Fruit fly (Drosophila melanogaster) ovary, adult (tissue): ENCODE results near the gene ChLD3.

Experiments
- CG17801 ChIP-seq: fragments of 200-800 bp; optimal IDR thresholded peaks from 2 replicates; lab custom pipeline; 2019; ENCODE audit warnings: missing biosample characterization, mild to moderate bottlenecking, missing genetic modification characterization, moderate library complexity; ENCODE audit not compliant: partially characterized antibody

The ChLD3 gene

DNA sequence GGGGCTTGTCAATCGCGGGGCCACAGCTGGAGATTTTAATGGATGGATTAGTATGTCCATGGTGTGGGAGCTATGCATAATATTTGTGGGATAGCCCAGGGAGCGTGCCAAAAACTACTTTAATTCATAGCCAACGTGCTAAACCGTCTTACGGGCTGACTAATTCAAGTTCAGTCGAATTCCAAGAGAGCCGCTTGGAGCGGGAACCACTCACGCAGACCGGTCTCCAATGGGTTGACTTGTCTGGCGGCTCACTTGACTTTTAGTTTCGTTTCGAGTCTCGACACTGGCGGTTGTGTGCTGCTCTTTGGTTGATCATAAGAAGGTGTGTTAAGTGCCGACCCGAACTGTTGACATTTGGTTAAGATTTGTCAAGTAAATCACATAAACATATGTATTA, 15.4 kb downstream of the ChLD3 start, which contains the start of gene yellow-b:
Gene yellow-b, plus strand, starts transcription at position 263 of the 400 bp plus-strand sequence.
- no peak for TF ChIP-seq CG17801 (GFP tag; lab: Kevin White, UChicago)

DNA sequence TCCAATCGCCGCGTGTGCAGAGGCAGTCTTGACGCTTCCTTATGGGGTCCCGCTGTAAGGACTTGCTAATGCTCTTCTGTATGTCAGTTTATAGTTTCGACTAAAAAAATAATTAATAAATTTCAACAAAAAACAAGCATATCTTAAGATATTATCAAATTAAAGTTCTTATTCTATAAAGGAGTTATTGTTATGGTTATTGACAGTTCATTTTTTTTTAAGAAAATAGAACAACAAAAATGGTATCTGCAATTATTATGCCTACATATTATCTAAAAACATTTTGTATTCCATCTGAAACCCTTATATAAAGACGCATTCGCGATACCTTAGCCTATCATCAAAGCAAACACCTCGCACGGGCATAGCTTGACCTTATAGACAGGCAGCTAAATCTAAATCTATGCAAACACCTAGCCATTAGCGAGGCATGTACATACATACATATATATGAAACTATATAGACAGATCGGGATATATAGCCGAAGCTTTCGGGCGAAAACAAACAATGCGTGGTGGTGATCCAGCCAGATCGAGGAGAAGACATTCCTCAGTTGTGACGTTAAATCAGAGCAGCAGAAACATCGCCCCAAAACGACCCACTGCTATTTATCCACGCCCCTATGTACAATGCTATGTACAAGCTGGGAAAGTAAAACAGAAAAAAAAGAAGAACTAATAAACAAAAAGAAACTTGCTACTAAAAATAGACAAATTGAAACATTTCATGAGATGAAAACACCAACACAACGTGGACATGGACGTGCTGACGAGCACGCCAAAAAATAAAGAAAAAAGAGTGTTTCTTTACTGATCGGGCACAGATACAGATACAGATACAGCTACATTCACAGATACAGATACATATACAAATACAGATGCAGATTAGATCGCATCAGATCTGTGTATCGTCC, 22.1 kb downstream of the ChLD3 start, which contains the start of gene ppk17:
Gene ppk17, minus strand, starts transcription at position 51 of the 914 bp plus-strand sequence.
- no peak for TF ChIP-seq CG17801 (GFP tag; lab: Kevin White, UChicago)

DNA sequence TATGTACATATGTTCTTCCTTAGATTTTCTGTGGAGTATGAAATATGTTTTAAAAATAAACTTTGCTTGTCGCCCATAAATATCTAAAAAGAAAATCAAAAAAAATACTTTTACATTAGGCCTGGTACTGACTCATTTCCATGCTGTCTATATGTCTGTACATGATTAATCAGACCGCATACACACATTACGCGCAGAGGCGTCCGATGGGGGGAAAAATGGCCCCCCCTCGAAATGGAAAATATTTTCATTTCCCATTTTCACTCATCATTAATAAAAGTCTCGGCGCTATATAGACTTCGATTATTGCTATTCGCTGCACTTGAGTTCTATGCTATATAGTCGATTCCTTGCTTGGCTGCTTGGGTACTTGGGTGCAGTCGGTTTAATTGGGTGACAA, 23.2 kb downstream of the ChLD3 start:
- no peak for TF ChIP-seq CG17801 (GFP tag; lab: Kevin White, UChicago)

DNA sequence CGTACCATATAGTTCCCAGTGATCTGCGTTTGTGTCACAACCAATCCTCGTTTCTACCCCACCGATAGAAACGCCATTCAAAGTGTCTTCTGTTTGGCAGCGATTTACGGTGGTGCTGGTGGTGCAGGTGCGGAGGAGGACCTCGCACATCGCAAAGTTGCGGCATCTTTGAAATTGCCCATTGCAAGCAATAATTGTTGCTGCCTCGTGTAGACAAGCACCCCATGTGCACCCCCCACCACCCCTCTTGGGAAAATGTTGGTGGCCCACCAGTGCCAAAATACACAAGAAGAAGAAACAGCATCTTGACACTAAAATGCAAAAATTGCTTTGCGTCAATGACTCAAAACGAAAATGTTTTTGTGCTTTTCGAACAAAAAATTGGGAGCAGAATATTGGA, 25.8 kb downstream of the ChLD3 start:
- no peak for TF ChIP-seq CG17801 (GFP tag; lab: Kevin White, UChicago)

DNA sequence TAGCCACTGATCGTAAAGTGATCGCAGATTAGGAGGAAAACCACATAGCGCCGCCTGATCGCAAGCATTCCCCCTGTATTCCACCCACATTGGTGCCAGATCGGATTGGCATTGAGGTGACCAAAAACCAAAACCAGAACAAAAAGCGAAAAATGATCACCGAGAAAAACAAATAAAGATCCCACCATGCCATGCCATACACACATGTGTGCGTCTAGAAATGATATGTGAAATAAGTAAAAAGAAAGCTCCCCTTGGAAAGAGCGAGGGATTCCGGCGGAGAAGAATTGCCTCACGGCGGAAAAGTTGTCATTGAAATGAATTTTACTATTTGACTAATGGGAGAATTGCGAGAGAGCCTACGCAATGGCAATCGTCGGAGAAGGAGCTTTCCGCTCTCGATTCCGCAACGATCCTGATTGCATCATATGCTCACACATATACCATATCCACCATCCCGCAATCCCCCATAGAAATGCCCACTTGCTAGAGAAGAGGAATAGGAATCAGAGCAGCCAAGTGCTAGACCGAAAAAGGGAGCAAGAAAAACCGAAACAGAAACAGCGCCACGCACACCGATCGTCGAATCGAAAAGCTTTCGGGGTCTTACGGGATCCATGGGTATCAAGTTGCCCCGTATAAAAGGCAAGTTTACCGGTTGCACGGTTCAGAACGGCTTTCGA, 27.6 kb downstream of the ChLD3 start, which contains the start of gene Mhc:
Gene Mhc, plus strand, starts transcription at position 497 of the 683 bp plus-strand sequence.
- no peak for TF ChIP-seq CG17801 (GFP tag; lab: Kevin White, UChicago)

DNA sequence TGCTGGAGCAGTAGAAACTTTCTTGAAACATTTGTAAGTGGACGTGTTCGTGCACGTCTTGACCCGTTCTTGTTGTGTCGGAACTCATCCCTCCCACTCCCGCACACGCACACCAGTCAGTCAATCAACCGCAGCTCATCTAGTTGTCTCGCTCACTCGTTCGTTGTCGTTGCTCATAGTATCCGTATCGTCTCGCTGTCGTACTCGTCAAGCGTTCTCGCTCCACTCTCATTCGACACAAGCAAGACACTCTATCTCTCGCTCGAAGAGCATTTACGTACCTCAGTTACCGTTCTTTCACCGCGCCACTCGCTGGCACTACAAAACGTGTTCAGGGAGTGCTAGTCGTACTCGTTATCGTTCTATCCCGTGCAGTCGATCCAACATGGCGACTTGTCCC, 48.9 kb downstream of the ChLD3 start:
- TF ChIP-seq CG17801 (GFP tag; lab: Kevin White, UChicago), result no peak

DNA sequence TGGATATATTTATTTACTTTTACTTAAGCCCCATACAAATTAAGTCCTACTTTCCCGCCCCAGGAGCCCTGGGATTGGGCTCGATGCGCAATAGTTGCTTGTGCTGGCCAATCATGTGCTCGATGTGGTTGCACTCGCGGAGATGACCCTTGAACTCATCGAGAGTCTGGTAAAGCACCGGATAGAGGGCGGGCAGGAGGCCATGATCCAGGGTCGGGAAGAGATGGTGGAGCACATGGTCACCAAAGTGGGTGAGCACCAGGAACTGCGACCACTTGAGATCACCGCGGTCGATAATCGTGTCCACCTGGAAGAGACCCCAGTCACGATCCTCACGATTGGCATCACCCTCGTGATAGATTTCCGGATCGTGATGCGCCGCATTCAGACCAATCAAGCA, 50.2 kb downstream of the ChLD3 start:
- no peak for TF ChIP-seq CG17801 (GFP tag; lab: Kevin White, UChicago)

DNA sequence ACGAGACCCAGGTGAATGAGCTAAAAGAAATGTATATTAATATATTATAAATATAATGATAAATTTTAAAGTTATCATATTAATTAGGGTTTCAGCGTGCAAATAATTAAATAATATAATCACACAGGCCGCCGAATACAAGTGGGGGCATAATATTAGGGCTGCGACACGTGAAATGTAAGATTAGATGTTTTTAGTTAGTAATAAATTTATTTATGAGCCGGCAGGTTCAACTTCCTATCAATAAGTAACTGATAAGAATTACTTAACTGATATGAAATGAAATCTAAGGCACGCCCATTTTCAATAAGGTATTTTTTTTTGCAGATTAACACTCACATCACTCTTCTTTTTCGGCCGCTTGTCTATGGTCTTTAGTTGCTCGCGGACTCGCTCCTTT, 51.2 kb downstream of the ChLD3 start:
- TF ChIP-seq CG17801 (GFP tag; lab: Kevin White, UChicago), result no peak

DNA sequence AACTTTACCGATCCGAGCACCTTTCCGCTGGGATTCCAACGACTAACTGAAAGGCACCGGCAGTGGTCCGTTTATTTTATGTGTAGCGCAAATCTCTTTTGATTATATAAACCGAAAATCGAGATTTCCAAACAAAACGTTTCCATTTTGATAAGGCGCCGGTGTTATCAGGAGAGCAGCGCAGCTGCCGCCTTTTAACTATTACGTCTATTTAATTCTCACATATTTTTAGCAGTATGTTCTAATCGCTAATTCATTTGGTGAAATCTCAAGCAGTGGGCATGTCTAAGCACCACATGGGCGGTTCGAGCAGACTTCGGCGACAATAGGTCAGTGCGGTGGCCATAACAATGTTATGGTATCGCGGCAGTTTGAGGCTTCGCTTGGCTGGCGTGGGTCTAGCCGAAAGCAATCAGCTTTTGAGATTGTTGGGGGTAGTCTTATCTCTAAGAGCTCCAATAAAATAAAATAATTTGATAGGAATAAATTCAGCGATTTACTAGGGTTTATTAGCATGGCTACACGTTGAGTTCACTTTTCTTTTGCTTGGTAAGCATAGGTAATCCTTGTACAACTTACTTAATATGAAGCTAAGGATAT, 52.1 kb downstream of the ChLD3 start, which contains the start of gene Cyt-b5-r:
Gene Cyt-b5-r, minus strand, starts transcription at position 51 of the 600 bp plus-strand sequence.
- TF ChIP-seq CG17801 (GFP tag; lab: Kevin White, UChicago), result no peak

DNA sequence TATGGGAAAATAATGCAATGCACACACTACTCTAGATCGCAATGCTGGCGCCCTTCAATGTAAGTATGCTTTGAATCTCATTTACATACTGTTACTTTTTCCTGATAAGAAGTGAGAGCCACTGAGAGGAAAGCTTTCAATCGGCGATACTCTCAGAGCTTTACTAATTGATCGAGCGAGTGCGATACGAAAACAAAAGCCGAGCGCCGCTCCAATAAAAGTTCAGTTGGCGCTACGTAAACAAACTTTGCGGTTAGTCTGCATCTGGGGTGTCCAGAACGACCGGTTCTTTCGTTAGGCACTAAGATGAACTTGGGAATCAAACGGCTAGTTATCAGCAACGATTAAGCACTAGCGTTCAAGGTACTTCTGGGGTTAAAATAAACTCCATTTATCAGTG, 52.7 kb downstream of the ChLD3 start, which contains the start of gene CG17928:
Gene CG17928, plus strand, starts transcription at position 224 of the 400 bp plus-strand sequence.
- no peak for TF ChIP-seq CG17801 (GFP tag; lab: Kevin White, UChicago)
